Fruit fly (Drosophila melanogaster) whole organism, embryonic: ENCODE results near the gene M6.
A peak's percentile ranks its signal among the peaks of the same experiment; 100 is the strongest.

Experiments used
- Abd-B ChIP-seq: fragments of 200-800 bp; sonication (Bioruptor generic); optimal IDR thresholded peaks from 2 replicates; lab custom pipeline; 2018; ENCODE audit warnings: missing biosample characterization, mild to moderate bottlenecking, missing genetic modification characterization, moderate library complexity
- Ada2b ChIP-seq: fragments of 200-800 bp; sonication (Bioruptor generic); IDR thresholded peaks from 2 replicates; pipeline ENCODE4 v1.3.6; 2022; ENCODE audit warnings: missing biosample characterization, missing genetic modification characterization
- Adf1 ChIP-seq: fragments of 200-800 bp; sonication (Bioruptor generic); IDR thresholded peaks from 2 replicates; pipeline ENCODE4 v1.3.6; 2022; ENCODE audit warnings: missing biosample characterization, missing genetic modification characterization
- Atf6 ChIP-seq: fragments of 200-800 bp; sonication (Bioruptor generic); IDR thresholded peaks from 2 replicates; pipeline ENCODE4 v1.3.6; 2022; ENCODE audit warnings: missing biosample characterization, missing genetic modification characterization
- Awh ChIP-seq: fragments of 200-800 bp; sonication (Bioruptor generic); IDR thresholded peaks from 2 replicates; pipeline ENCODE4, ENCODE4 v1.3.6; 2022; ENCODE audit warnings: missing biosample characterization, missing genetic modification characterization
- B-H1 ChIP-seq: fragments of 200-800 bp; sonication (Bioruptor generic); IDR thresholded peaks from 3 replicates; pipeline ENCODE4 v1.3.6; 2022; ENCODE audit warnings: missing biosample characterization, missing genetic modification characterization
- CG10431 ChIP-seq: fragments of 200-800 bp; sonication (Bioruptor generic); optimal IDR thresholded peaks from 3 replicates; lab custom pipeline; 2018; ENCODE audit warnings: missing biosample characterization, mild to moderate bottlenecking, missing genetic modification characterization
- CG10462 ChIP-seq: fragments of 200-800 bp; sonication (Bioruptor generic); optimal IDR thresholded peaks from 2 replicates; lab custom pipeline; 2016; ENCODE audit warnings: missing biosample characterization, missing genetic modification characterization
- CG11398 ChIP-seq: fragments of 200-800 bp; sonication (Bioruptor generic); optimal IDR thresholded peaks from 2 replicates; lab custom pipeline; 2016; ENCODE audit warnings: missing biosample characterization, missing genetic modification characterization
- CG11695 ChIP-seq: fragments of 200-800 bp; sonication (Bioruptor generic); IDR thresholded peaks from 3 replicates; pipeline ENCODE4 v1.3.6; 2022; ENCODE audit warnings: missing biosample characterization, missing genetic modification characterization
- CG12155 ChIP-seq: fragments of 200-800 bp; sonication (Bioruptor generic); optimal IDR thresholded peaks from 3 replicates; lab custom pipeline; 2016; ENCODE audit warnings: missing biosample characterization, missing genetic modification characterization
- CG12219 ChIP-seq: fragments of 200-800 bp; sonication (Bioruptor generic); optimal IDR thresholded peaks from 3 replicates; lab custom pipeline; 2018; ENCODE audit warnings: missing biosample characterization, mild to moderate bottlenecking, missing genetic modification characterization
- CG13894 ChIP-seq: fragments of 200-800 bp; sonication (Bioruptor generic); optimal IDR thresholded peaks from 3 replicates; lab custom pipeline; 2018; ENCODE audit warnings: missing biosample characterization, mild to moderate bottlenecking, missing genetic modification characterization, moderate library complexity
- CG14050 ChIP-seq: fragments of 200-800 bp; sonication (Bioruptor generic); IDR thresholded peaks from 3 replicates; pipeline ENCODE4 v1.3.6; 2022; ENCODE audit warnings: missing biosample characterization, missing genetic modification characterization
- CG1529 ChIP-seq: fragments of 200-800 bp; sonication (Bioruptor generic); optimal IDR thresholded peaks from 3 replicates; lab custom pipeline; 2018; ENCODE audit warnings: missing biosample characterization, missing genetic modification characterization
- CG17186 ChIP-seq: fragments of 200-800 bp; sonication (Bioruptor generic); optimal IDR thresholded peaks from 3 replicates; lab custom pipeline; 2017; ENCODE audit warnings: missing biosample characterization, missing genetic modification reagents, missing genetic modification characterization
- CG17359 ChIP-seq: fragments of 200-800 bp; sonication (Bioruptor generic); optimal IDR thresholded peaks from 3 replicates; lab custom pipeline; 2018; ENCODE audit warnings: missing biosample characterization, mild to moderate bottlenecking, missing genetic modification characterization, moderate library complexity
- CG33213 ChIP-seq: fragments of 200-800 bp; sonication (Bioruptor generic); optimal IDR thresholded peaks from 3 replicates; lab custom pipeline; 2016; ENCODE audit warnings: missing biosample characterization, missing genetic modification characterization
- CG42726 ChIP-seq: fragments of 200-800 bp; sonication (Bioruptor generic); IDR thresholded peaks from 2 replicates; pipeline ENCODE4 v1.3.6; 2022; ENCODE audit warnings: missing biosample characterization, missing genetic modification characterization; ENCODE audit not compliant: partially characterized antibody
- CG4282 ChIP-seq: fragments of 200-800 bp; sonication (Bioruptor generic); optimal IDR thresholded peaks from 2 replicates; lab custom pipeline; 2016; ENCODE audit warnings: missing biosample characterization, missing genetic modification characterization
- CG4404 ChIP-seq: fragments of 200-800 bp; sonication (Bioruptor generic); IDR thresholded peaks from 2 replicates; pipeline ENCODE4 v1.3.6; 2022; ENCODE audit warnings: missing biosample characterization, missing genetic modification characterization
- CG6272 ChIP-seq: fragments of 200-800 bp; sonication (Bioruptor generic); IDR thresholded peaks from 2 replicates; pipeline ENCODE4 v1.3.6; 2022; ENCODE audit warnings: missing biosample characterization, missing genetic modification characterization
- CG8765 ChIP-seq: fragments of 200-800 bp; sonication (Bioruptor generic); IDR thresholded peaks from 2 replicates; pipeline ENCODE4 v1.3.6; 2022; ENCODE audit warnings: missing biosample characterization, missing genetic modification characterization
- CG8924 ChIP-seq: fragments of 200-800 bp; optimal IDR thresholded peaks from 3 replicates; lab custom pipeline; 2019; ENCODE audit warnings: missing biosample characterization, mild to moderate bottlenecking, missing genetic modification characterization, moderate library complexity
- CG9797 ChIP-seq: fragments of 200-800 bp; sonication (Bioruptor generic); optimal IDR thresholded peaks from 3 replicates; lab custom pipeline; 2018; ENCODE audit warnings: missing biosample characterization, mild to moderate bottlenecking, missing genetic modification characterization
- CG9817 ChIP-seq: fragments of 200-800 bp; sonication (Bioruptor generic); optimal IDR thresholded peaks from 2 replicates; lab custom pipeline; 2018; ENCODE audit warnings: missing biosample characterization, mild to moderate bottlenecking, missing genetic modification characterization, moderate library complexity
- CG9876 ChIP-seq: fragments of 200-800 bp; sonication (Bioruptor generic); optimal IDR thresholded peaks from 2 replicates; lab custom pipeline; 2016; ENCODE audit warnings: missing biosample characterization, missing genetic modification characterization
- Dp ChIP-seq: fragments of 200-800 bp; sonication (Bioruptor generic); optimal IDR thresholded peaks from 2 replicates; lab custom pipeline; 2018; ENCODE audit warnings: missing biosample characterization, mild to moderate bottlenecking, missing genetic modification characterization, moderate library complexity
- Fer3 ChIP-seq: fragments of 200-800 bp; sonication (Bioruptor generic); optimal IDR thresholded peaks from 2 replicates; lab custom pipeline; 2018; ENCODE audit warnings: missing biosample characterization, mild to moderate bottlenecking, missing genetic modification characterization, moderate library complexity
- HLH4C ChIP-seq: fragments of 200-800 bp; sonication (Bioruptor generic); IDR thresholded peaks from 3 replicates; pipeline ENCODE4 v1.3.6; 2022; ENCODE audit warnings: missing biosample characterization, missing genetic modification characterization; ENCODE audit not compliant: partially characterized antibody
- Hr51 ChIP-seq, 2 experiments: fragments of 200-800 bp; sonication (Bioruptor generic); optimal IDR thresholded peaks; 2 replicates in 1 of 2; 3 replicates in 1 of 2; lab custom pipeline; 2016 to 2018; ENCODE audit warnings: missing biosample characterization in 2 of 2, missing genetic modification characterization in 2 of 2, mild to moderate bottlenecking in 1 of 2, moderate library complexity in 1 of 2
- Kr ChIP-seq: fragments of 200-800 bp; sonication (Bioruptor generic); optimal IDR thresholded peaks from 2 replicates; lab custom pipeline; 2017; ENCODE audit warnings: missing biosample characterization, mild to moderate bottlenecking, missing genetic modification characterization
- MBD-R2 ChIP-seq: fragments of 200-800 bp; sonication (Bioruptor generic); IDR thresholded peaks from 2 replicates; pipeline ENCODE4 v1.3.6; 2022; ENCODE audit warnings: missing biosample characterization, missing genetic modification characterization
- Neu2 ChIP-seq: fragments of 200-800 bp; sonication (Bioruptor generic); optimal IDR thresholded peaks from 3 replicates; lab custom pipeline; 2016; ENCODE audit warnings: missing biosample characterization, missing genetic modification characterization, borderline replicate concordance
- Trl ChIP-seq, 3 experiments: fragments of >200 bp in 2 of 3; fragments of 200-800 bp in 1 of 3; sonication (Bioruptor generic) in 1 of 3; optimal IDR thresholded peaks; 2 replicates in 1 of 3; 3 replicates in 2 of 3; lab custom pipeline; 2016 to 2017; ENCODE audit warnings: missing biosample characterization in 1 of 3, missing genetic modification characterization in 1 of 3
- aop ChIP-seq: fragments of 200-800 bp; sonication (Bioruptor generic); IDR thresholded peaks from 2 replicates; pipeline ENCODE4 v1.3.6; 2022; ENCODE audit warnings: missing biosample characterization, missing genetic modification characterization
- bowl ChIP-seq: fragments of 200-800 bp; sonication (Bioruptor generic); IDR thresholded peaks from 2 replicates; pipeline ENCODE4 v1.3.6; 2022; ENCODE audit warnings: missing biosample characterization, missing genetic modification characterization
- btn ChIP-seq: fragments of 200-800 bp; sonication (Bioruptor generic); optimal IDR thresholded peaks from 2 replicates; lab custom pipeline; 2016; ENCODE audit warnings: missing biosample characterization, missing genetic modification characterization
- corto ChIP-seq: fragments of 200-800 bp; sonication (Bioruptor generic); optimal IDR thresholded peaks from 2 replicates; lab custom pipeline; 2016; ENCODE audit warnings: missing biosample characterization, mild to moderate bottlenecking, missing genetic modification characterization, moderate library complexity
- dimm ChIP-seq: fragments of 200-800 bp; sonication (Bioruptor generic); IDR thresholded peaks from 2 replicates; pipeline ENCODE4 v1.3.6; 2022; ENCODE audit warnings: missing biosample characterization, missing genetic modification characterization
- dpn ChIP-seq, 2 experiments: fragments of 200-800 bp; sonication (Bioruptor generic); optimal IDR thresholded peaks; 3 replicates each; lab custom pipeline; 2016; ENCODE audit warnings: missing biosample characterization in 2 of 2, missing genetic modification characterization in 2 of 2
- dysf ChIP-seq: fragments of 200-800 bp; sonication (Bioruptor generic); IDR thresholded peaks from 3 replicates; pipeline ENCODE4 v1.3.6; 2022; ENCODE audit warnings: missing biosample characterization, missing genetic modification characterization
- gfzf ChIP-seq: fragments of 200-800 bp; sonication (Bioruptor generic); optimal IDR thresholded peaks from 2 replicates; lab custom pipeline; 2016; ENCODE audit warnings: missing biosample characterization, mild to moderate bottlenecking, missing genetic modification characterization, moderate library complexity
- gsb-n ChIP-seq: fragments of 200-800 bp; sonication (Bioruptor generic); optimal IDR thresholded peaks from 3 replicates; lab custom pipeline; 2018; ENCODE audit warnings: missing biosample characterization, mild to moderate bottlenecking, missing genetic modification characterization
- hb ChIP-seq: fragments of 200-800 bp; sonication (Bioruptor generic); IDR thresholded peaks from 3 replicates; pipeline ENCODE4 v1.3.6; 2022; ENCODE audit warnings: missing biosample characterization, missing genetic modification characterization; ENCODE audit not compliant: partially characterized antibody
- her ChIP-seq: fragments of 200-800 bp; sonication (Bioruptor generic); optimal IDR thresholded peaks from 2 replicates; lab custom pipeline; 2016; ENCODE audit warnings: missing biosample characterization, missing genetic modification characterization
- maf-S ChIP-seq: fragments of 200-800 bp; sonication (Bioruptor generic); optimal IDR thresholded peaks from 2 replicates; lab custom pipeline; 2016; ENCODE audit warnings: missing biosample characterization, missing genetic modification characterization
- sima ChIP-seq: fragments of 200-800 bp; sonication (Bioruptor generic); optimal IDR thresholded peaks from 2 replicates; lab custom pipeline; 2016; ENCODE audit warnings: missing biosample characterization, missing genetic modification characterization
- slou ChIP-seq: fragments of 200-800 bp; sonication (Bioruptor generic); optimal IDR thresholded peaks from 3 replicates; lab custom pipeline; 2016; ENCODE audit warnings: missing biosample characterization, missing genetic modification characterization
- tup ChIP-seq: fragments of 200-800 bp; sonication (Bioruptor generic); optimal IDR thresholded peaks from 2 replicates; lab custom pipeline; 2016; ENCODE audit warnings: missing biosample characterization, mild to moderate bottlenecking, missing genetic modification characterization, moderate library complexity
- tx ChIP-seq: fragments of 200-800 bp; sonication (Bioruptor generic); optimal IDR thresholded peaks from 2 replicates; lab custom pipeline; 2016; ENCODE audit warnings: missing biosample characterization, missing genetic modification characterization

Gene M6

dm6 chr3L:21483837-21484236 is 23.8 kb upstream of the M6 start (continued):
- TF ChIP-seq CG14050 (GFP tag; lab: Robert Waterston, UW) (no peak), CG17359 (tag; lab: Kevin White, UChicago) (no peak), maf-S (GFP tag; lab: Kevin White, UChicago) (no peak), Adf1 (GFP tag; lab: Robert Waterston, UW) (0 out of 2 replicates have a peak, but pooled peaks have one; percentile 8), CG10431 (GFP tag; lab: Kevin White, UChicago) (peak; percentile 94), CG11398 (GFP tag; lab: Kevin White, UChicago) (no peak), CG9817 (tag; lab: Kevin White, UChicago) (no peak), dimm (GFP tag; lab: Robert Waterston, UW) (no peak), her (peak; percentile 40), corto (no peak), CG1529 (GFP tag; lab: Kevin White, UChicago) (no peak), sima (GFP tag; lab: Kevin White, UChicago) (no peak), CG8765 (GFP tag; lab: Robert Waterston, UW) (no peak), CG13894 (no peak), Trl (optimal IDR thresholded peaks at IDR 0.05; lab: Kevin White, UChicago) (no peak), Trl (GFP tag; optimal IDR thresholded peaks at IDR 0.05; lab: Kevin White, UChicago) (peak; percentile 9), Neu2 (no peak), CG33213 (GFP tag; lab: Kevin White, UChicago) (peak; percentile 77), Dp (GFP tag; lab: Kevin White, UChicago) (peak; percentile 46), slou (GFP tag; lab: Kevin White, UChicago) (no peak), Awh (GFP tag; lab: Robert Waterston, UW) (no peak), bowl (GFP tag; lab: Robert Waterston, UW) (no peak), tup (GFP tag; lab: Kevin White, UChicago) (no peak), Atf6 (GFP tag; lab: Robert Waterston, UW) (no peak), Fer3 (tag; lab: Kevin White, UChicago) (no peak), CG11695 (no peak), gfzf (GFP tag; lab: Kevin White, UChicago) (peak; percentile 41), CG9797 (GFP tag; lab: Kevin White, UChicago) (peak; percentile 29), gsb-n (no peak), hb (GFP tag; lab: Robert Waterston, UW) (no peak), Kr (GFP tag; lab: Kevin White, UChicago) (no peak), CG12155 (GFP tag; lab: Kevin White, UChicago) (no peak), Hr51 (GFP tag; optimal IDR thresholded peaks at IDR 0.05; lab: Kevin White, UChicago) (peak in 1 of 2 experiments; percentile 25), CG42726 (GFP tag; lab: Robert Waterston, UW) (0 out of 2 replicates have a peak, but pooled peaks have one; percentile 46), CG17186 (GFP tag; lab: Kevin White, UChicago) (no peak), HLH4C (GFP tag; lab: Robert Waterston, UW) (no peak), MBD-R2 (GFP tag; lab: Robert Waterston, UW) (peak; percentile 19; the same call in 1 of the 2 replicates), btn (GFP tag; lab: Kevin White, UChicago) (no peak), aop (GFP tag; lab: Robert Waterston, UW) (no peak), CG12219 (no peak), B-H1 (no peak), tx (GFP tag; lab: Kevin White, UChicago) (no peak), Ada2b (GFP tag; lab: Robert Waterston, UW) (no peak), CG10462 (no peak), CG9876 (GFP tag; lab: Kevin White, UChicago) (no peak), dysf (GFP tag; lab: Robert Waterston, UW) (no peak), CG6272 (GFP tag; lab: Robert Waterston, UW) (no peak), Abd-B (GFP tag; lab: Kevin White, UChicago) (no peak), dpn (GFP tag; optimal IDR thresholded peaks at IDR 0.05; lab: Kevin White, UChicago) (peak; percentile 16 to 46), CG4282 (no peak), CG4404 (GFP tag; lab: Robert Waterston, UW) (no peak), CG8924 (tag; lab: Kevin White, UChicago) (no peak)
